Worm (Caenorhabditis elegans): ENCODE measurements around the gene F40F8.1.

DNA sequence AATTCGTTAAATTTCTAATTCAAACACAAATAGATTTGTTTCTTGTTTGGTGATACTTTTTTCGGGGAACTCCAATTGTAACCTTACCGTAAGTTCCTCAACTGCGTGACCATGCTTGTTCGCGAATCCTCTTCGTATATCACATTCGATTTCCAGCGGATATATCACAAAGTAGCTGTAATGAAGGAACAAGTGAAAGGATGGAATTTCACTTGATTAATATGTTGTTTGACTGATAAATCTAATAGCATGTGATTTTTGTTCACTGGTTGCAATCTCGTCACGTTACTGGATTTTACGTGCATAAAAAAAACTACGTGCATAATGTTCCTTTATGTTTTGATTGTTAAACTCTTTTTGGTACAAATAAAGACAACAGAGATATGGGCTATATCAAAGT lies 34.2 kb downstream of the F40F8.1 start:
- TF ChIP-seq nhr-11 (tag; optimal IDR thresholded peaks at IDR 0.05) (no peak), ztf-4 (tag; optimal IDR thresholded peaks at IDR 0.05) (no peak), mdl-1 (tag; optimal IDR thresholded peaks at IDR 0.05) (no peak), lin-13 (GFP tag; optimal IDR thresholded peaks at IDR 0.05) (no peak), aly-2 (tag; optimal IDR thresholded peaks at IDR 0.05) (no peak), ZK546.5 (tag; optimal IDR thresholded peaks at IDR 0.05) (no peak), nhr-23 (tag; optimal IDR thresholded peaks at IDR 0.05) (no peak), nhr-10 (tag; optimal IDR thresholded peaks at IDR 0.05) (no peak), ama-1 (optimal IDR thresholded peaks at IDR 0.05) (no peak), elt-1 (tag; optimal IDR thresholded peaks at IDR 0.05) (no peak)
